Fruit fly (Drosophila melanogaster) whole organism, embryonic: ENCODE measurements around the gene scrt.
A peak's percentile ranks its signal among the peaks of the same experiment; 100 is the strongest.

Experiments used
- CG10462 ChIP-seq: fragments of 200-800 bp; sonication (Bioruptor generic); optimal IDR thresholded peaks from 2 replicates; lab custom pipeline; 2016; ENCODE audit warnings: missing biosample characterization, missing genetic modification characterization
- CG12219 ChIP-seq: fragments of 200-800 bp; sonication (Bioruptor generic); optimal IDR thresholded peaks from 3 replicates; lab custom pipeline; 2018; ENCODE audit warnings: missing biosample characterization, mild to moderate bottlenecking, missing genetic modification characterization
- CG12659 ChIP-seq: fragments of 200-800 bp; sonication (Bioruptor generic); optimal IDR thresholded peaks from 3 replicates; lab custom pipeline; 2017; ENCODE audit warnings: mild to moderate bottlenecking, missing biosample characterization, missing genetic modification reagents, missing genetic modification characterization
- CG13424 ChIP-seq: fragments of 200-800 bp; sonication (Bioruptor generic); optimal IDR thresholded peaks from 2 replicates; lab custom pipeline; 2019; ENCODE audit warnings: missing biosample characterization, mild to moderate bottlenecking, missing genetic modification characterization, moderate library complexity
- CG14710 ChIP-seq: fragments of 200-800 bp; sonication (Bioruptor generic); optimal IDR thresholded peaks from 3 replicates; lab custom pipeline; 2019; ENCODE audit warnings: missing biosample characterization, mild to moderate bottlenecking, missing genetic modification characterization, moderate library complexity
- CG16779 ChIP-seq: fragments of 200-800 bp; sonication (Bioruptor generic); IDR thresholded peaks from 2 replicates; pipeline ENCODE4 v1.3.6; 2022; ENCODE audit warnings: missing biosample characterization, missing genetic modification characterization
- CG17359 ChIP-seq: fragments of 200-800 bp; sonication (Bioruptor generic); optimal IDR thresholded peaks from 3 replicates; lab custom pipeline; 2018; ENCODE audit warnings: missing biosample characterization, mild to moderate bottlenecking, missing genetic modification characterization, moderate library complexity
- CG17361 ChIP-seq: fragments of 200-800 bp; sonication (Bioruptor generic); IDR thresholded peaks from 3 replicates; pipeline ENCODE4 v1.3.6; 2022; ENCODE audit warnings: missing biosample characterization, missing genetic modification characterization
- CG18476 ChIP-seq: fragments of 200-800 bp; sonication (Bioruptor generic); optimal IDR thresholded peaks from 2 replicates; lab custom pipeline; 2016; ENCODE audit warnings: missing biosample characterization, mild to moderate bottlenecking, missing genetic modification characterization
- CG2120 ChIP-seq: fragments of 200-800 bp; sonication (Bioruptor generic); optimal IDR thresholded peaks from 3 replicates; lab custom pipeline; 2016; ENCODE audit warnings: missing biosample characterization, missing genetic modification characterization
- CG2678 ChIP-seq: fragments of 200-800 bp; sonication (Bioruptor generic); optimal IDR thresholded peaks from 3 replicates; lab custom pipeline; 2019; ENCODE audit warnings: missing biosample characterization, mild to moderate bottlenecking, missing genetic modification characterization, moderate library complexity
- CG3163 ChIP-seq: fragments of 200-800 bp; sonication (Bioruptor generic); optimal IDR thresholded peaks from 3 replicates; lab custom pipeline; 2016; ENCODE audit warnings: missing biosample characterization, missing genetic modification characterization
- CG33213 ChIP-seq: fragments of 200-800 bp; sonication (Bioruptor generic); optimal IDR thresholded peaks from 3 replicates; lab custom pipeline; 2016; ENCODE audit warnings: missing biosample characterization, missing genetic modification characterization
- CG4730 ChIP-seq: fragments of 200-800 bp; sonication (Bioruptor generic); IDR thresholded peaks from 2 replicates; pipeline ENCODE4 v1.3.6; 2022; ENCODE audit warnings: missing biosample characterization, missing genetic modification characterization
- CG6654 ChIP-seq: fragments of 200-800 bp; sonication (Bioruptor generic); optimal IDR thresholded peaks from 2 replicates; lab custom pipeline; 2017; ENCODE audit warnings: missing biosample characterization, mild to moderate bottlenecking, missing genetic modification characterization
- CG7556 ChIP-seq: fragments of 200-800 bp; sonication (Bioruptor generic); optimal IDR thresholded peaks from 2 replicates; lab custom pipeline; 2017; ENCODE audit warnings: missing biosample characterization, mild to moderate bottlenecking, missing genetic modification characterization
- CG7786 ChIP-seq: fragments of 200-800 bp; sonication (Bioruptor generic); optimal IDR thresholded peaks from 2 replicates; lab custom pipeline; 2016; ENCODE audit warnings: missing biosample characterization, missing genetic modification characterization
- CG9437 ChIP-seq: fragments of 200-800 bp; sonication (Bioruptor generic); optimal IDR thresholded peaks from 2 replicates; lab custom pipeline; 2018; ENCODE audit warnings: missing biosample characterization, mild to moderate bottlenecking, missing genetic modification characterization
- Dp ChIP-seq: fragments of 200-800 bp; sonication (Bioruptor generic); optimal IDR thresholded peaks from 2 replicates; lab custom pipeline; 2018; ENCODE audit warnings: missing biosample characterization, mild to moderate bottlenecking, missing genetic modification characterization, moderate library complexity
- Dref ChIP-seq: fragments of 200-800 bp; sonication (Bioruptor generic); IDR thresholded peaks from 2 replicates; pipeline ENCODE4 v1.3.6; 2022; ENCODE audit warnings: missing biosample characterization, missing genetic modification characterization
- Fer1 ChIP-seq: fragments of 200-800 bp; sonication (Bioruptor generic); optimal IDR thresholded peaks from 2 replicates; lab custom pipeline; 2017; ENCODE audit warnings: missing biosample characterization, mild to moderate bottlenecking, missing genetic modification characterization
- H15 ChIP-seq: fragments of 200-800 bp; sonication (Bioruptor generic); IDR thresholded peaks from 3 replicates; pipeline ENCODE4 v1.3.6; 2022; ENCODE audit warnings: missing biosample characterization, missing genetic modification characterization
- HHEX ChIP-seq: fragments of 200-800 bp; sonication (Bioruptor generic); optimal IDR thresholded peaks from 3 replicates; lab custom pipeline; 2017; ENCODE audit warnings: missing biosample characterization, mild to moderate bottlenecking, missing genetic modification characterization, missing genetic modification reagents
- Hr51 ChIP-seq, 2 experiments: fragments of 200-800 bp; sonication (Bioruptor generic); optimal IDR thresholded peaks; 2 replicates in 1 of 2; 3 replicates in 1 of 2; lab custom pipeline; 2016 to 2018; ENCODE audit warnings: missing biosample characterization in 2 of 2, missing genetic modification characterization in 2 of 2, mild to moderate bottlenecking in 1 of 2, moderate library complexity in 1 of 2
- MTF-1 ChIP-seq: fragments of 200-800 bp; sonication (Bioruptor generic); optimal IDR thresholded peaks from 2 replicates; lab custom pipeline; 2018; ENCODE audit warnings: missing biosample characterization, mild to moderate bottlenecking, missing genetic modification characterization, borderline replicate concordance
- Meics ChIP-seq: fragments of 200-800 bp; sonication (Bioruptor generic); optimal IDR thresholded peaks from 2 replicates; lab custom pipeline; 2017; ENCODE audit warnings: missing biosample characterization, mild to moderate bottlenecking, missing genetic modification characterization
- NfI ChIP-seq: fragments of 200-800 bp; sonication (Bioruptor generic); optimal IDR thresholded peaks from 3 replicates; lab custom pipeline; 2018; ENCODE audit warnings: missing biosample characterization, mild to moderate bottlenecking, missing genetic modification characterization, moderate library complexity
- Opbp ChIP-seq: fragments of 200-800 bp; sonication (Bioruptor generic); IDR thresholded peaks from 3 replicates; pipeline ENCODE4 v1.3.6; 2022; ENCODE audit warnings: missing biosample characterization, missing genetic modification characterization; ENCODE audit not compliant: partially characterized antibody
- Optix ChIP-seq: fragments of 200-800 bp; sonication (Bioruptor generic); IDR thresholded peaks from 3 replicates; pipeline ENCODE4 v1.3.6; 2022; ENCODE audit warnings: missing biosample characterization, missing genetic modification characterization
- PHDP ChIP-seq: fragments of 200-800 bp; sonication (Bioruptor generic); optimal IDR thresholded peaks from 3 replicates; lab custom pipeline; 2018; ENCODE audit warnings: missing biosample characterization, mild to moderate bottlenecking, missing genetic modification characterization, moderate library complexity
- Sox100B ChIP-seq: fragments of 200-800 bp; sonication (Bioruptor generic); optimal IDR thresholded peaks from 3 replicates; lab custom pipeline; 2018; ENCODE audit warnings: missing biosample characterization, mild to moderate bottlenecking, missing genetic modification characterization
- Sox102F ChIP-seq: fragments of 200-800 bp; sonication (Bioruptor generic); optimal IDR thresholded peaks from 2 replicates; lab custom pipeline; 2018; ENCODE audit warnings: missing biosample characterization, mild to moderate bottlenecking, missing genetic modification characterization, moderate library complexity
- ab ChIP-seq: fragments of 200-800 bp; sonication (Bioruptor generic); optimal IDR thresholded peaks from 2 replicates; lab custom pipeline; 2016; ENCODE audit warnings: missing biosample characterization, missing genetic modification characterization
- ase ChIP-seq: fragments of 200-800 bp; sonication (Bioruptor generic); IDR thresholded peaks from 3 replicates; pipeline ENCODE4 v1.3.6; 2022; ENCODE audit warnings: missing biosample characterization, missing genetic modification characterization
- cato ChIP-seq: fragments of 200-800 bp; sonication (Bioruptor generic); optimal IDR thresholded peaks from 2 replicates; lab custom pipeline; 2016; ENCODE audit warnings: missing biosample characterization, missing genetic modification characterization, borderline replicate concordance
- crol ChIP-seq: fragments of 200-800 bp; sonication (Bioruptor generic); IDR thresholded peaks from 2 replicates; pipeline ENCODE4 v1.3.6; 2022; ENCODE audit warnings: missing biosample characterization, missing genetic modification characterization
- dmrt99B ChIP-seq: fragments of 200-800 bp; sonication (Bioruptor generic); optimal IDR thresholded peaks from 2 replicates; lab custom pipeline; 2018; ENCODE audit warnings: missing biosample characterization, mild to moderate bottlenecking, missing genetic modification characterization, moderate library complexity
- dysf ChIP-seq: fragments of 200-800 bp; sonication (Bioruptor generic); IDR thresholded peaks from 3 replicates; pipeline ENCODE4 v1.3.6; 2022; ENCODE audit warnings: missing biosample characterization, missing genetic modification characterization
- gem ChIP-seq: fragments of 200-800 bp; sonication (Bioruptor generic); optimal IDR thresholded peaks from 2 replicates; lab custom pipeline; 2019; ENCODE audit warnings: missing biosample characterization, mild to moderate bottlenecking, missing genetic modification characterization, moderate library complexity
- ind ChIP-seq: fragments of 200-800 bp; sonication (Bioruptor generic); optimal IDR thresholded peaks from 3 replicates; lab custom pipeline; 2016; ENCODE audit warnings: missing biosample characterization, missing genetic modification characterization
- insv ChIP-seq, 2 experiments: fragments of 200-800 bp; sonication (Bioruptor generic); optimal IDR thresholded peaks; 3 replicates each; lab custom pipeline; 2016 to 2018; ENCODE audit warnings: missing biosample characterization in 2 of 2, missing genetic modification characterization in 2 of 2
- lab ChIP-seq: fragments of 200-800 bp; sonication (Bioruptor generic); optimal IDR thresholded peaks from 3 replicates; lab custom pipeline; 2017; ENCODE audit warnings: missing biosample characterization, missing genetic modification characterization, mild to moderate bottlenecking, moderate library complexity, missing genetic modification reagents
- nau ChIP-seq: fragments of 200-800 bp; sonication (Bioruptor generic); optimal IDR thresholded peaks from 3 replicates; lab custom pipeline; 2017; ENCODE audit warnings: missing biosample characterization, mild to moderate bottlenecking, missing genetic modification characterization, missing genetic modification reagents
- nmo ChIP-seq: fragments of 200-800 bp; sonication (Bioruptor generic); optimal IDR thresholded peaks from 2 replicates; lab custom pipeline; 2018; ENCODE audit warnings: missing biosample characterization, mild to moderate bottlenecking, missing genetic modification characterization, moderate library complexity
- org-1 ChIP-seq: fragments of 200-800 bp; sonication (Bioruptor generic); optimal IDR thresholded peaks from 2 replicates; lab custom pipeline; 2017; ENCODE audit warnings: missing biosample characterization, missing genetic modification characterization
- p53 ChIP-seq: fragments of 200-800 bp; sonication (Bioruptor generic); optimal IDR thresholded peaks from 2 replicates; lab custom pipeline; 2016; ENCODE audit warnings: missing biosample characterization, missing genetic modification characterization
- phol ChIP-seq: fragments of 200-800 bp; sonication (Bioruptor generic); optimal IDR thresholded peaks from 3 replicates; lab custom pipeline; 2018; ENCODE audit warnings: missing biosample characterization, mild to moderate bottlenecking, missing genetic modification characterization, moderate library complexity
- trh ChIP-seq: fragments of 200-800 bp; sonication (Bioruptor generic); optimal IDR thresholded peaks from 2 replicates; lab custom pipeline; 2016; ENCODE audit warnings: missing biosample characterization, missing genetic modification characterization
- ttk ChIP-seq: fragments of 200-800 bp; sonication (Bioruptor generic); IDR thresholded peaks from 2 replicates; pipeline ENCODE4 v2.1.2; 2022; ENCODE audit warnings: missing biosample characterization, missing genetic modification characterization
- zfh1 ChIP-seq: fragments of 200-800 bp; sonication (Bioruptor generic); IDR thresholded peaks from 3 replicates; pipeline ENCODE4 v1.3.6; 2022; ENCODE audit warnings: missing biosample characterization, missing genetic modification characterization
- zfh2 ChIP-seq: fragments of 200-800 bp; sonication (Bioruptor generic); optimal IDR thresholded peaks from 2 replicates; lab custom pipeline; 2016; ENCODE audit warnings: missing biosample characterization, missing genetic modification characterization

Gene scrt

DNA sequence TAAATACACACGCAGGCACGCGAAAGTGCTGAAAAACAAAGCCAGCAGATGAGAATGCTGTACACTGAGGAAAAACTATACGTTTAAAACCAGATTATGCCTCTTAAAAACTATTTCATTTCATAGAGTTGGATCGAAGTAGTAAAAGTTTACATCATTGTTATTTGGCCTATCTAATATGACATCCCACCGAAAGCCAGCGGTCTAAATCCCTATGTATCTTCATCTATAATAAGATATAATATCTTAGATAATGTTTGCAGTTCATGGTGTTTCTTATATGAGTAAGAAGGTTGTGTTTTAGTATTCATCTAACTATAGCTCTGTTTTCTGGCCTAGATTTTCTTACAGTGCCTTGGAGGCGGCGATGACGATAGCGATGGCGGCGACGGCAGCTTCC is 26.4 kb downstream of the scrt start (continued):
- peak; percentile 51 for TF ChIP-seq gem (tag; lab: Kevin White, UChicago)
- TF ChIP-seq lab (GFP tag; lab: Kevin White, UChicago): peak; percentile 44
- TF ChIP-seq trh (GFP tag; lab: Kevin White, UChicago): no peak
- no peak for TF ChIP-seq ttk (GFP tag; lab: Robert Waterston, UW)
- TF ChIP-seq H15 (GFP tag; lab: Robert Waterston, UW): no peak
- TF ChIP-seq CG12659 (GFP tag; lab: Kevin White, UChicago): no peak
- no peak for TF ChIP-seq CG14710 (tag; lab: Kevin White, UChicago)
- no peak for TF ChIP-seq p53 (GFP tag; lab: Kevin White, UChicago)
- no peak for TF ChIP-seq Dref (GFP tag; lab: Robert Waterston, UW)
- peak; percentile 14 for TF ChIP-seq CG17359 (tag; lab: Kevin White, UChicago)
- TF ChIP-seq dmrt99B (tag; lab: Kevin White, UChicago): peak; percentile 53
- peak in 1 of 2 experiments; percentile 35 for TF ChIP-seq Hr51 (GFP tag; optimal IDR thresholded peaks at IDR 0.05; lab: Kevin White, UChicago)
- no peak for TF ChIP-seq CG3163 (GFP tag; lab: Kevin White, UChicago)
- peak; percentile 12 for TF ChIP-seq nmo
- peak; percentile 6 for TF ChIP-seq CG18476 (GFP tag; lab: Kevin White, UChicago)
- peak; percentile 11 for TF ChIP-seq Sox102F (GFP tag; lab: Kevin White, UChicago)
- no peak for TF ChIP-seq ab (GFP tag; lab: Kevin White, UChicago)
- TF ChIP-seq ase (GFP tag; lab: Robert Waterston, UW): no peak
- no peak for TF ChIP-seq MTF-1
- TF ChIP-seq CG6654 (GFP tag; lab: Kevin White, UChicago): no peak
- TF ChIP-seq zfh1 (GFP tag; lab: Robert Waterston, UW): no peak
- TF ChIP-seq Dp: no peak
- TF ChIP-seq CG7556 (GFP tag; lab: Kevin White, UChicago): peak; percentile 63
- peak; percentile 0 for TF ChIP-seq nau (GFP tag; lab: Kevin White, UChicago)
- TF ChIP-seq CG7786 (GFP tag; lab: Kevin White, UChicago): no peak
- peak; percentile 24 for TF ChIP-seq HHEX (GFP tag; lab: Kevin White, UChicago)
- no peak for TF ChIP-seq CG10462 (GFP tag; lab: Kevin White, UChicago)
- TF ChIP-seq CG16779 (GFP tag; lab: Robert Waterston, UW): no peak
- peak; percentile 21 for TF ChIP-seq CG2120 (GFP tag; lab: Kevin White, UChicago)
- no peak for TF ChIP-seq crol (GFP tag; lab: Robert Waterston, UW)
- no peak for TF ChIP-seq insv (GFP tag; optimal IDR thresholded peaks at IDR 0.05; lab: Kevin White, UChicago)
- peak; percentile 29 for TF ChIP-seq Sox100B (GFP tag; lab: Kevin White, UChicago)
- TF ChIP-seq Optix (GFP tag; lab: Robert Waterston, UW): no peak
- no peak for TF ChIP-seq CG9437 (GFP tag; lab: Kevin White, UChicago)
- no peak for TF ChIP-seq cato (GFP tag; lab: Kevin White, UChicago)
- no peak for TF ChIP-seq dysf (GFP tag; lab: Robert Waterston, UW)
- TF ChIP-seq NfI (GFP tag; lab: Kevin White, UChicago): no peak
- TF ChIP-seq zfh2 (GFP tag; lab: Kevin White, UChicago): no peak
- TF ChIP-seq ind: no peak
- TF ChIP-seq org-1 (GFP tag; lab: Kevin White, UChicago): peak; percentile 20
- peak; percentile 30 for TF ChIP-seq phol (tag; lab: Kevin White, UChicago)
- TF ChIP-seq CG12219 (GFP tag; lab: Kevin White, UChicago): no peak
- peak; percentile 17 for TF ChIP-seq CG13424
- peak; percentile 38 for TF ChIP-seq Fer1
- no peak for TF ChIP-seq CG4730 (GFP tag; lab: Robert Waterston, UW)
- TF ChIP-seq Opbp: no peak
- peak; percentile 39; the same call in 1 of the 3 replicates for TF ChIP-seq CG17361 (GFP tag; lab: Robert Waterston, UW)
- TF ChIP-seq CG33213 (GFP tag; lab: Kevin White, UChicago): no peak
- peak; percentile 65 for TF ChIP-seq CG2678 (tag; lab: Kevin White, UChicago)
- peak; percentile 56 for TF ChIP-seq Meics (GFP tag; lab: Kevin White, UChicago)
- TF ChIP-seq PHDP: peak; percentile 11
